Fruit fly (Drosophila melanogaster) whole organism: ENCODE data around the gene CG9986.

Experiments
- CG8478 ChIP-seq: fragments of >200 bp; optimal IDR thresholded peaks from 2 replicates; lab custom pipeline; 2018; ENCODE audit warnings: inconsistent platforms
- EcR ChIP-seq, 2 experiments: fragments of >200 bp; optimal IDR thresholded peaks; 2 replicates each; lab custom pipeline; 2017; ENCODE audit warnings: missing biosample characterization in 2 of 2, missing genetic modification characterization in 2 of 2, missing genetic modification reagents in 2 of 2
- usp ChIP-seq: fragments of >200 bp; optimal IDR thresholded peaks from 2 replicates; lab custom pipeline; 2017; ENCODE audit warnings: missing biosample characterization, missing genetic modification characterization, mixed read lengths

DNA sequence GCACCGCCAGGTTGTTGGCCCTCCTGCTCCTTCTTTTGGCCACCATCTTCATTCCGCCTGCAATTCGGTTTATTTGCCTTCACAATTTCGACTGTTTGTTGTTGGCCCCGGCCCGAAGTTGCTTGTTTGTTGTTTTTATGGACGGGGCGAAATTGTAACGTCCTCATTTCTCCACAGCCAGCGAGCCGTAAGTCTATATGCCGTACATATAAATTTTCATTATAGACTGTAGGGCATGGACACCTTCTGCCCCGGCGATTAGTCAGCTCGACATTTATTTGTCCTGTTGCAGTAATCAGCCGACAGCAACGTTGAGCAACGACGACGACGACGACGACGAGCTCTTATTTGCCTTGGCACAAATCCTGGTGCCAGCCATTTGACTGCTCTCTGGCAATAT is 47.1 kb upstream of the CG9986 start:
- TF ChIP-seq CG8478 (lab: Kevin White, UChicago) (no peak), usp (no peak), EcR (GFP tag; optimal IDR thresholded peaks at IDR 0.05; lab: Kevin White, UChicago) (no peak)
